Fruit fly (Drosophila melanogaster) whole organism, embryonic: ENCODE data around the gene CG15549.

Experiments used
- B-H1 ChIP-seq: fragments of 200-800 bp; sonication (Bioruptor generic); IDR thresholded peaks from 3 replicates; pipeline ENCODE4 v1.3.6; 2022; ENCODE audit warnings: missing biosample characterization, missing genetic modification characterization
- CG10274 ChIP-seq: fragments of 200-800 bp; sonication (Bioruptor generic); optimal IDR thresholded peaks from 3 replicates; lab custom pipeline; 2017; ENCODE audit warnings: missing biosample characterization, mild to moderate bottlenecking, missing genetic modification characterization
- CG10431 ChIP-seq: fragments of 200-800 bp; sonication (Bioruptor generic); optimal IDR thresholded peaks from 3 replicates; lab custom pipeline; 2018; ENCODE audit warnings: missing biosample characterization, mild to moderate bottlenecking, missing genetic modification characterization
- CG11456 ChIP-seq: fragments of 200-800 bp; sonication (Bioruptor generic); IDR thresholded peaks from 3 replicates; pipeline ENCODE4 v1.3.6; 2022; ENCODE audit warnings: missing biosample characterization, missing genetic modification characterization
- CG12104 ChIP-seq: fragments of 200-800 bp; sonication (Bioruptor generic); optimal IDR thresholded peaks from 3 replicates; lab custom pipeline; 2016; ENCODE audit warnings: missing biosample characterization, missing genetic modification characterization
- CG13287 ChIP-seq: fragments of 200-800 bp; sonication (Bioruptor generic); IDR thresholded peaks from 2 replicates; pipeline ENCODE4 v1.3.6; 2022; ENCODE audit warnings: missing biosample characterization, missing genetic modification characterization; ENCODE audit not compliant: partially characterized antibody
- CG14441 ChIP-seq: fragments of 200-800 bp; sonication (Bioruptor generic); IDR thresholded peaks from 2 replicates; pipeline ENCODE4 v1.3.6; 2022; ENCODE audit warnings: missing biosample characterization, missing genetic modification characterization
- CG15601 ChIP-seq: fragments of 200-800 bp; sonication (Bioruptor generic); optimal IDR thresholded peaks from 3 replicates; lab custom pipeline; 2019; ENCODE audit warnings: missing biosample characterization, mild to moderate bottlenecking, missing genetic modification characterization, moderate library complexity
- CG1602 ChIP-seq: fragments of 200-800 bp; sonication (Bioruptor generic); optimal IDR thresholded peaks from 3 replicates; lab custom pipeline; 2016; ENCODE audit warnings: missing biosample characterization, missing genetic modification characterization
- CG17359 ChIP-seq: fragments of 200-800 bp; sonication (Bioruptor generic); optimal IDR thresholded peaks from 3 replicates; lab custom pipeline; 2018; ENCODE audit warnings: missing biosample characterization, mild to moderate bottlenecking, missing genetic modification characterization, moderate library complexity
- CG17829 ChIP-seq: fragments of 200-800 bp; optimal IDR thresholded peaks from 2 replicates; lab custom pipeline; 2019; ENCODE audit warnings: missing biosample characterization, mild to moderate bottlenecking, missing genetic modification characterization, moderate library complexity
- CG18011 ChIP-seq: fragments of 200-800 bp; sonication (Bioruptor generic); optimal IDR thresholded peaks from 2 replicates; lab custom pipeline; 2017; ENCODE audit warnings: missing biosample characterization, missing genetic modification characterization, mild to moderate bottlenecking, moderate library complexity, missing genotype
- CG18262 ChIP-seq: fragments of 200-800 bp; optimal IDR thresholded peaks from 3 replicates; lab custom pipeline; 2019; ENCODE audit warnings: missing biosample characterization, mild to moderate bottlenecking, missing genetic modification characterization, moderate library complexity
- CG2199 ChIP-seq: fragments of 200-800 bp; sonication (Bioruptor generic); IDR thresholded peaks from 3 replicates; pipeline ENCODE4 v1.3.6; 2022; ENCODE audit warnings: missing biosample characterization, missing genetic modification characterization
- CG3065 ChIP-seq: fragments of 200-800 bp; sonication (Bioruptor generic); optimal IDR thresholded peaks from 2 replicates; lab custom pipeline; 2016; ENCODE audit warnings: missing biosample characterization, missing genetic modification characterization
- CG31224 ChIP-seq: fragments of 200-800 bp; sonication (Bioruptor generic); IDR thresholded peaks from 2 replicates; pipeline ENCODE4 v1.3.6; 2022; ENCODE audit warnings: missing biosample characterization, missing genetic modification characterization
- CG31365 ChIP-seq: fragments of 200-800 bp; sonication (Bioruptor generic); optimal IDR thresholded peaks from 2 replicates; lab custom pipeline; 2018; ENCODE audit warnings: missing biosample characterization, mild to moderate bottlenecking, missing genetic modification characterization
- CG4707 ChIP-seq: fragments of 200-800 bp; sonication (Bioruptor generic); optimal IDR thresholded peaks from 2 replicates; lab custom pipeline; 2018; ENCODE audit warnings: missing biosample characterization, mild to moderate bottlenecking, missing genetic modification characterization, moderate library complexity
- CG5953 ChIP-seq: fragments of 200-800 bp; sonication (Bioruptor generic); IDR thresholded peaks from 2 replicates; pipeline ENCODE4 v1.3.6; 2022; ENCODE audit warnings: missing biosample characterization, missing genetic modification characterization
- CG6813 ChIP-seq: fragments of 200-800 bp; sonication (Bioruptor generic); optimal IDR thresholded peaks from 2 replicates; lab custom pipeline; 2017; ENCODE audit warnings: missing biosample characterization, missing genetic modification characterization, mild to moderate bottlenecking, moderate library complexity, missing genetic modification reagents
- CG7556 ChIP-seq: fragments of 200-800 bp; sonication (Bioruptor generic); optimal IDR thresholded peaks from 2 replicates; lab custom pipeline; 2017; ENCODE audit warnings: missing biosample characterization, mild to moderate bottlenecking, missing genetic modification characterization
- CG8478 ChIP-seq: fragments of >200 bp; optimal IDR thresholded peaks from 2 replicates; lab custom pipeline; 2018
- CTCF ChIP-seq: fragments of 200-800 bp; sonication (Bioruptor generic); optimal IDR thresholded peaks from 2 replicates; lab custom pipeline; 2017; ENCODE audit warnings: missing biosample characterization, mild to moderate bottlenecking, missing genetic modification characterization, moderate library complexity
- CoRest ChIP-seq: fragments of 200-800 bp; sonication (Bioruptor generic); optimal IDR thresholded peaks from 3 replicates; lab custom pipeline; 2018; ENCODE audit warnings: missing biosample characterization, mild to moderate bottlenecking, missing genetic modification characterization, moderate library complexity
- Dad ChIP-seq: fragments of 200-800 bp; sonication (Bioruptor generic); optimal IDR thresholded peaks from 3 replicates; lab custom pipeline; 2016; ENCODE audit warnings: missing biosample characterization, missing genetic modification characterization
- Eip74EF ChIP-seq, 2 experiments: fragments of 200-800 bp in 1 of 2; fragments of >200 bp in 1 of 2; sonication (Bioruptor generic) in 1 of 2; optimal IDR thresholded peaks; 2 replicates each; lab custom pipeline; 2017 to 2019; ENCODE audit warnings: missing biosample characterization in 2 of 2, missing genetic modification characterization in 2 of 2, mild to moderate bottlenecking in 1 of 2, moderate library complexity in 1 of 2
- Elba2 ChIP-seq: fragments of 200-800 bp; sonication (Bioruptor generic); optimal IDR thresholded peaks from 3 replicates; lab custom pipeline; 2016; ENCODE audit warnings: missing biosample characterization, missing genetic modification characterization
- Fer3 ChIP-seq: fragments of 200-800 bp; sonication (Bioruptor generic); optimal IDR thresholded peaks from 2 replicates; lab custom pipeline; 2018; ENCODE audit warnings: missing biosample characterization, mild to moderate bottlenecking, missing genetic modification characterization, moderate library complexity
- Hr3 ChIP-seq: fragments of 200-800 bp; sonication (Bioruptor generic); optimal IDR thresholded peaks from 3 replicates; lab custom pipeline; 2016; ENCODE audit warnings: missing biosample characterization, missing genetic modification characterization
- Kr ChIP-seq: fragments of 200-800 bp; sonication (Bioruptor generic); optimal IDR thresholded peaks from 2 replicates; lab custom pipeline; 2017; ENCODE audit warnings: missing biosample characterization, mild to moderate bottlenecking, missing genetic modification characterization
- Lhr ChIP-seq: fragments of 200-800 bp; sonication (Bioruptor generic); optimal IDR thresholded peaks from 3 replicates; lab custom pipeline; 2017; ENCODE audit warnings: mild to moderate bottlenecking, missing biosample characterization, missing genetic modification reagents, missing genetic modification characterization
- Meics ChIP-seq: fragments of 200-800 bp; sonication (Bioruptor generic); optimal IDR thresholded peaks from 2 replicates; lab custom pipeline; 2017; ENCODE audit warnings: missing biosample characterization, mild to moderate bottlenecking, missing genetic modification characterization
- Nf-YA ChIP-seq: fragments of 200-800 bp; sonication (Bioruptor generic); IDR thresholded peaks from 2 replicates; pipeline ENCODE4 v1.3.6; 2022; ENCODE audit warnings: missing biosample characterization, missing genetic modification characterization
- Pdp1 ChIP-seq, 2 experiments: fragments of 200-800 bp; sonication (Bioruptor generic); optimal IDR thresholded peaks; 3 replicates each; lab custom pipeline; 2016; ENCODE audit warnings: missing biosample characterization in 2 of 2, missing genetic modification characterization in 2 of 2, mild to moderate bottlenecking in 1 of 2, moderate library complexity in 1 of 2
- Scr ChIP-seq: fragments of 200-800 bp; sonication (Bioruptor generic); IDR thresholded peaks from 2 replicates; pipeline ENCODE4 v1.3.6; 2022; ENCODE audit warnings: missing biosample characterization, missing genetic modification characterization; ENCODE audit not compliant: partially characterized antibody
- ac ChIP-seq: fragments of 200-800 bp; sonication (Bioruptor generic); optimal IDR thresholded peaks from 3 replicates; lab custom pipeline; 2017; ENCODE audit warnings: missing biosample characterization, mild to moderate bottlenecking, missing genetic modification characterization
- ase ChIP-seq: fragments of 200-800 bp; sonication (Bioruptor generic); IDR thresholded peaks from 3 replicates; pipeline ENCODE4 v1.3.6; 2022; ENCODE audit warnings: missing biosample characterization, missing genetic modification characterization
- corto ChIP-seq: fragments of 200-800 bp; sonication (Bioruptor generic); optimal IDR thresholded peaks from 2 replicates; lab custom pipeline; 2016; ENCODE audit warnings: missing biosample characterization, mild to moderate bottlenecking, missing genetic modification characterization, moderate library complexity
- danr ChIP-seq: fragments of 200-800 bp; sonication (Bioruptor generic); IDR thresholded peaks from 2 replicates; pipeline ENCODE4 v1.3.6; 2022; ENCODE audit warnings: missing biosample characterization, missing genetic modification characterization
- grn ChIP-seq: fragments of 200-800 bp; sonication (Bioruptor generic); optimal IDR thresholded peaks from 3 replicates; lab custom pipeline; 2017; ENCODE audit warnings: missing biosample characterization, missing genetic modification characterization
- jing ChIP-seq: fragments of 200-800 bp; sonication (Bioruptor generic); optimal IDR thresholded peaks from 2 replicates; lab custom pipeline; 2018; ENCODE audit warnings: missing biosample characterization, mild to moderate bottlenecking, missing genetic modification characterization
- nerfin-1 ChIP-seq: fragments of 200-800 bp; sonication (Bioruptor generic); optimal IDR thresholded peaks from 3 replicates; lab custom pipeline; 2019; ENCODE audit warnings: missing biosample characterization, mild to moderate bottlenecking, missing genetic modification characterization, moderate library complexity
- otp ChIP-seq: fragments of 200-800 bp; sonication (Bioruptor generic); IDR thresholded peaks from 3 replicates; pipeline ENCODE4, ENCODE4 v1.3.6; 2022; ENCODE audit warnings: missing biosample characterization, missing genetic modification characterization
- sens ChIP-seq: fragments of 200-800 bp; sonication (Bioruptor generic); peaks from one replicate; lab custom pipeline; 2016; ENCODE audit warnings: missing biosample characterization, missing genetic modification characterization
- slbo ChIP-seq: fragments of 200-800 bp; sonication (Bioruptor generic); IDR thresholded peaks from 2 replicates; pipeline ENCODE4 v1.3.6; 2022; ENCODE audit warnings: missing biosample characterization, missing genetic modification characterization
- slp2 ChIP-seq: fragments of 200-800 bp; sonication (Bioruptor generic); optimal IDR thresholded peaks from 2 replicates; lab custom pipeline; 2016; ENCODE audit warnings: missing biosample characterization, missing genetic modification characterization
- sna ChIP-seq: fragments of 200-800 bp; sonication (Bioruptor generic); IDR thresholded peaks from 2 replicates; pipeline ENCODE4 v1.3.6; 2022; ENCODE audit warnings: missing biosample characterization, missing genetic modification characterization; ENCODE audit not compliant: partially characterized antibody
- tgo ChIP-seq: fragments of 200-800 bp; sonication (Bioruptor generic); IDR thresholded peaks from 3 replicates; pipeline ENCODE4 v1.3.6; 2022; ENCODE audit warnings: missing biosample characterization, missing genetic modification characterization
- wek ChIP-seq: fragments of 200-800 bp; sonication (Bioruptor generic); optimal IDR thresholded peaks from 3 replicates; lab custom pipeline; 2018; ENCODE audit warnings: missing biosample characterization, mild to moderate bottlenecking, missing genetic modification characterization, moderate library complexity
- zf30C ChIP-seq: fragments of 200-800 bp; sonication (Bioruptor generic); optimal IDR thresholded peaks from 3 replicates; lab custom pipeline; 2018; ENCODE audit warnings: missing biosample characterization, mild to moderate bottlenecking, missing genetic modification characterization
- zfh1 ChIP-seq: fragments of 200-800 bp; sonication (Bioruptor generic); IDR thresholded peaks from 3 replicates; pipeline ENCODE4 v1.3.6; 2022; ENCODE audit warnings: missing biosample characterization, missing genetic modification characterization

CG15549 gene

DNA sequence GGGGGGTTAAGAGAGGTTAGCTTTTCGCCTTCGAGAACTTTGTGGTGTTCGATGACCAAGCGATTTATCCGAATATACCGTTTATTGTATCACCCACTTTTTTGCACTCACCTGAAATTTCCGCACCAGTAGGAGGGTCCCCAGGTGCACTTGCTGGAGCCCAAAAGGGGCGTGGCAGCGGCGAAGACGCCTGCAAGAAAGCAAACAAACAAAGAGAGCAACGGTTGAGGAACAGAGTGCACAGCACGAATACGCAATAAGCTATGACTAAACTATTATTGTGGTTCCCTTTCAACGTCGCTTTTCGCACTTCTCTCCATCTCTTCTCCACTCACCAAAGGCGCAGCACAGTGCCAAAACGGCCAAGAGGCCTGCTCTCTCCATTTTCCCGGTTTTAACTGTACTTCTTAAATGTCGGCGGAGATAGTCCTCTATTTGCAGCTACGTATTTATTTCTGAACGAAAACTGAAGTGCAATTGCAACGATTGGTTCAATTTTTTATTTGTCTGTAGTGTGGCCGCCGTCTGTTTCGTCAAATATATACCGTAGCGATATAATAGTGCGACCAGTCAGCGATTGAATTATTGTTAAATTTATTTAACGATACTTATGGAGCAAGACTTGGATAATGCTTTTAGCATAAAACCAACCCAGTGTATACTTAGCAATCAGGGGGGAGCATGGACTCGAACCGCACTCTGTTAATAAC, 47.6 kb downstream of the CG15549 start, which contains the start of gene Sap-r (continued):
- TF ChIP-seq CG10431 (GFP tag; lab: Kevin White, UChicago) (no peak), CG10274 (GFP tag; lab: Kevin White, UChicago) (no peak), grn (GFP tag; lab: Kevin White, UChicago) (peak; percentile 18), Lhr (peak; percentile 98), CG2199 (GFP tag; lab: Robert Waterston, UW) (no peak), CG15601 (tag; lab: Kevin White, UChicago) (peak; percentile 87), zf30C (GFP tag; lab: Kevin White, UChicago) (no peak), Scr (GFP tag; lab: Robert Waterston, UW) (peak; percentile 72), ase (GFP tag; lab: Robert Waterston, UW) (no peak), CG31365 (no peak), wek (no peak), CG31224 (GFP tag; lab: Robert Waterston, UW) (no peak), CG13287 (peak; percentile 92), corto (GFP tag; lab: Kevin White, UChicago) (no peak), slbo (GFP tag; lab: Robert Waterston, UW) (peak; percentile 33; the same call in 1 of the 2 replicates), Nf-YA (GFP tag; lab: Robert Waterston, UW) (no peak), CG11456 (no peak), otp (GFP tag; lab: Robert Waterston, UW) (no peak), Hr3 (GFP tag; lab: Kevin White, UChicago) (no peak), Dad (GFP tag; lab: Kevin White, UChicago) (no peak), CG1602 (GFP tag; lab: Kevin White, UChicago) (no peak), CG8478 (lab: Kevin White, UChicago) (no peak), CG14441 (no peak), CG18262 (tag; lab: Kevin White, UChicago) (no peak), Eip74EF (GFP tag; optimal IDR thresholded peaks at IDR 0.05; lab: Kevin White, UChicago) (no peak), CG5953 (GFP tag; lab: Robert Waterston, UW) (no peak), Meics (GFP tag; lab: Kevin White, UChicago) (no peak), CG18011 (GFP tag; lab: Kevin White, UChicago) (no peak), Pdp1 (GFP tag; optimal IDR thresholded peaks at IDR 0.05; lab: Kevin White, UChicago) (peak in 1 of 2 experiments; percentile 41), Fer3 (tag; lab: Kevin White, UChicago) (no peak), nerfin-1 (tag; lab: Kevin White, UChicago) (peak; percentile 1), CG17359 (tag; lab: Kevin White, UChicago) (no peak), ac (GFP tag; lab: Kevin White, UChicago) (no peak), CG7556 (GFP tag; lab: Kevin White, UChicago) (no peak), tgo (no peak), CG6813 (GFP tag; lab: Kevin White, UChicago) (no peak), danr (GFP tag; lab: Robert Waterston, UW) (no peak), CG3065 (peak; percentile 15), slp2 (GFP tag; lab: Kevin White, UChicago) (no peak), CG4707 (GFP tag; lab: Kevin White, UChicago) (no peak), sens (GFP tag; lab: Kevin White, UChicago) (peak; percentile 83), CG17829 (tag; lab: Kevin White, UChicago) (peak; percentile 64), CG12104 (GFP tag; lab: Kevin White, UChicago) (no peak), sna (GFP tag; lab: Robert Waterston, UW) (peak; percentile 60; the same call in 1 of the 2 replicates), zfh1 (GFP tag; lab: Robert Waterston, UW) (no peak), CTCF (GFP tag; lab: Kevin White, UChicago) (peak; percentile 77), jing (GFP tag; lab: Kevin White, UChicago) (no peak), Kr (no peak), CoRest (tag; lab: Kevin White, UChicago) (peak; percentile 43), Elba2 (GFP tag; lab: Kevin White, UChicago) (no peak), B-H1 (GFP tag; lab: Robert Waterston, UW) (no peak; the same call in 2 of the 3 replicates)
